Fruit fly (Drosophila melanogaster) whole organism, embryonic: ENCODE results near the gene Gcn5.

ENCODE experiments used
- CG10147 ChIP-seq: fragments of 200-800 bp; sonication (Bioruptor generic); optimal IDR thresholded peaks from 2 replicates; lab custom pipeline; 2019; ENCODE audit warnings: missing biosample characterization, mild to moderate bottlenecking, missing genetic modification characterization, moderate library complexity
- CG11695 ChIP-seq: fragments of 200-800 bp; sonication (Bioruptor generic); IDR thresholded peaks from 3 replicates; pipeline ENCODE4 v1.3.6; 2022; ENCODE audit warnings: missing biosample characterization, missing genetic modification characterization
- CG12769 ChIP-seq: fragments of 200-800 bp; sonication (Bioruptor generic); optimal IDR thresholded peaks from 2 replicates; lab custom pipeline; 2019; ENCODE audit warnings: missing biosample characterization, mild to moderate bottlenecking, missing genetic modification characterization, moderate library complexity
- CG13287 ChIP-seq: fragments of 200-800 bp; sonication (Bioruptor generic); IDR thresholded peaks from 2 replicates; pipeline ENCODE4 v1.3.6; 2022; ENCODE audit warnings: missing biosample characterization, missing genetic modification characterization; ENCODE audit not compliant: partially characterized antibody
- CG15514 ChIP-seq: fragments of 200-800 bp; sonication (Bioruptor generic); optimal IDR thresholded peaks from 3 replicates; lab custom pipeline; 2017; ENCODE audit warnings: missing biosample characterization, missing genetic modification characterization, mild to moderate bottlenecking, moderate library complexity, missing genetic modification reagents
- CG17328 ChIP-seq: fragments of 200-800 bp; sonication (Bioruptor generic); IDR thresholded peaks from 2 replicates; pipeline ENCODE4 v1.3.6; 2022; ENCODE audit warnings: missing biosample characterization, missing genetic modification characterization
- CG34422 ChIP-seq: fragments of 200-800 bp; sonication (Bioruptor generic); IDR thresholded peaks from 3 replicates; pipeline ENCODE4 v1.3.6; 2022; ENCODE audit warnings: missing biosample characterization, missing genetic modification characterization
- CG6654 ChIP-seq: fragments of 200-800 bp; sonication (Bioruptor generic); optimal IDR thresholded peaks from 2 replicates; lab custom pipeline; 2017; ENCODE audit warnings: missing biosample characterization, mild to moderate bottlenecking, missing genetic modification characterization
- CG8281 ChIP-seq: fragments of 200-800 bp; sonication (Bioruptor generic); optimal IDR thresholded peaks from 2 replicates; lab custom pipeline; 2018; ENCODE audit warnings: missing biosample characterization, mild to moderate bottlenecking, missing genetic modification characterization, moderate library complexity
- CG8924 ChIP-seq: fragments of 200-800 bp; optimal IDR thresholded peaks from 3 replicates; lab custom pipeline; 2019; ENCODE audit warnings: missing biosample characterization, mild to moderate bottlenecking, missing genetic modification characterization, moderate library complexity
- Dp ChIP-seq: fragments of 200-800 bp; sonication (Bioruptor generic); optimal IDR thresholded peaks from 2 replicates; lab custom pipeline; 2018; ENCODE audit warnings: missing biosample characterization, mild to moderate bottlenecking, missing genetic modification characterization, moderate library complexity
- E2f2 ChIP-seq: fragments of 200-800 bp; sonication (Bioruptor generic); IDR thresholded peaks from 2 replicates; pipeline ENCODE4 v1.3.6; 2022; ENCODE audit warnings: missing biosample characterization, missing genetic modification characterization
- Hand ChIP-seq: fragments of 200-800 bp; sonication (Bioruptor generic); optimal IDR thresholded peaks from 2 replicates; lab custom pipeline; 2017; ENCODE audit warnings: mild to moderate bottlenecking, missing biosample characterization, missing genetic modification reagents, missing genetic modification characterization
- MBD-R2 ChIP-seq: fragments of 200-800 bp; sonication (Bioruptor generic); IDR thresholded peaks from 2 replicates; pipeline ENCODE4 v1.3.6; 2022; ENCODE audit warnings: missing biosample characterization, missing genetic modification characterization
- MESR4 ChIP-seq: fragments of 200-800 bp; sonication (Bioruptor generic); optimal IDR thresholded peaks from 2 replicates; lab custom pipeline; 2018; ENCODE audit warnings: missing biosample characterization, mild to moderate bottlenecking, missing genetic modification characterization, moderate library complexity
- Myb ChIP-seq: fragments of 200-800 bp; sonication (Bioruptor generic); optimal IDR thresholded peaks from 2 replicates; lab custom pipeline; 2016; ENCODE audit warnings: missing biosample characterization, missing genetic modification characterization
- Scr ChIP-seq: fragments of 200-800 bp; sonication (Bioruptor generic); IDR thresholded peaks from 2 replicates; pipeline ENCODE4 v1.3.6; 2022; ENCODE audit warnings: missing biosample characterization, missing genetic modification characterization; ENCODE audit not compliant: partially characterized antibody
- Xbp1 ChIP-seq: fragments of 200-800 bp; sonication (Bioruptor generic); optimal IDR thresholded peaks from 3 replicates; lab custom pipeline; 2016; ENCODE audit warnings: missing biosample characterization, mild to moderate bottlenecking, missing genetic modification characterization
- amos ChIP-seq: fragments of 200-800 bp; sonication (Bioruptor generic); IDR thresholded peaks from 2 replicates; pipeline ENCODE4 v1.3.6; 2022; ENCODE audit warnings: missing biosample characterization, missing genetic modification characterization; ENCODE audit not compliant: partially characterized antibody
- br ChIP-seq: fragments of >200 bp; optimal IDR thresholded peaks from 2 replicates; lab custom pipeline; 2017
- chinmo ChIP-seq: fragments of 200-800 bp; sonication (Bioruptor generic); IDR thresholded peaks from 4 replicates; pipeline ENCODE4 v1.3.6; 2022; ENCODE audit warnings: missing biosample characterization, missing genetic modification characterization; ENCODE audit not compliant: partially characterized antibody
- corto ChIP-seq: fragments of 200-800 bp; sonication (Bioruptor generic); optimal IDR thresholded peaks from 2 replicates; lab custom pipeline; 2016; ENCODE audit warnings: missing biosample characterization, mild to moderate bottlenecking, missing genetic modification characterization, moderate library complexity
- gfzf ChIP-seq: fragments of 200-800 bp; sonication (Bioruptor generic); optimal IDR thresholded peaks from 2 replicates; lab custom pipeline; 2016; ENCODE audit warnings: missing biosample characterization, mild to moderate bottlenecking, missing genetic modification characterization, moderate library complexity
- grau ChIP-seq: fragments of 200-800 bp; optimal IDR thresholded peaks from 3 replicates; lab custom pipeline; 2019; ENCODE audit warnings: missing biosample characterization, mild to moderate bottlenecking, missing genetic modification characterization, moderate library complexity
- grn ChIP-seq: fragments of 200-800 bp; sonication (Bioruptor generic); optimal IDR thresholded peaks from 3 replicates; lab custom pipeline; 2017; ENCODE audit warnings: missing biosample characterization, missing genetic modification characterization
- her ChIP-seq: fragments of 200-800 bp; sonication (Bioruptor generic); optimal IDR thresholded peaks from 2 replicates; lab custom pipeline; 2016; ENCODE audit warnings: missing biosample characterization, missing genetic modification characterization
- hkb ChIP-seq, 2 experiments: fragments of 200-800 bp in 1 of 2; fragments of >200 bp in 1 of 2; sonication (Bioruptor generic) in 1 of 2; IDR thresholded peaks in 1 of 2; optimal IDR thresholded peaks in 1 of 2; 2 replicates each; pipeline versions ENCODE4 v1.3.6 to Lab custom; 2017 to 2022; ENCODE audit warnings: missing biosample characterization in 1 of 2, missing genetic modification characterization in 1 of 2
- kah ChIP-seq: fragments of 200-800 bp; sonication (Bioruptor generic); optimal IDR thresholded peaks from 2 replicates; lab custom pipeline; 2018; ENCODE audit warnings: missing biosample characterization, mild to moderate bottlenecking, missing genetic modification characterization
- lab ChIP-seq: fragments of 200-800 bp; sonication (Bioruptor generic); optimal IDR thresholded peaks from 3 replicates; lab custom pipeline; 2017; ENCODE audit warnings: missing biosample characterization, missing genetic modification characterization, mild to moderate bottlenecking, moderate library complexity, missing genetic modification reagents
- lbe ChIP-seq: fragments of 200-800 bp; sonication (Bioruptor generic); optimal IDR thresholded peaks from 2 replicates; lab custom pipeline; 2016; ENCODE audit warnings: missing biosample characterization, mild to moderate bottlenecking, missing genetic modification characterization
- nerfin-2 ChIP-seq: fragments of 200-800 bp; sonication (Bioruptor generic); IDR thresholded peaks from 2 replicates; pipeline ENCODE4 v1.3.6; 2022; ENCODE audit warnings: missing biosample characterization, missing genetic modification characterization; ENCODE audit not compliant: partially characterized antibody
- p53 ChIP-seq: fragments of 200-800 bp; sonication (Bioruptor generic); optimal IDR thresholded peaks from 2 replicates; lab custom pipeline; 2016; ENCODE audit warnings: missing biosample characterization, missing genetic modification characterization
- phol ChIP-seq: fragments of 200-800 bp; sonication (Bioruptor generic); optimal IDR thresholded peaks from 3 replicates; lab custom pipeline; 2018; ENCODE audit warnings: missing biosample characterization, mild to moderate bottlenecking, missing genetic modification characterization, moderate library complexity
- pzg ChIP-seq: fragments of 200-800 bp; sonication (Bioruptor generic); optimal IDR thresholded peaks from 3 replicates; lab custom pipeline; 2018; ENCODE audit warnings: missing biosample characterization, mild to moderate bottlenecking, missing genetic modification characterization, moderate library complexity
- row ChIP-seq: fragments of 200-800 bp; sonication (Bioruptor generic); IDR thresholded peaks from 3 replicates; pipeline ENCODE4 v1.3.6; 2022; ENCODE audit warnings: missing biosample characterization, missing genetic modification characterization
- scrt ChIP-seq: fragments of 200-800 bp; sonication (Bioruptor generic); optimal IDR thresholded peaks from 2 replicates; lab custom pipeline; 2018; ENCODE audit warnings: missing biosample characterization, mild to moderate bottlenecking, missing genetic modification characterization, moderate library complexity
- sens ChIP-seq: fragments of 200-800 bp; sonication (Bioruptor generic); peaks from one replicate; lab custom pipeline; 2016; ENCODE audit warnings: missing biosample characterization, missing genetic modification characterization
- trem ChIP-seq: fragments of 200-800 bp; optimal IDR thresholded peaks from 3 replicates; lab custom pipeline; 2019; ENCODE audit warnings: missing biosample characterization, mild to moderate bottlenecking, missing genetic modification characterization, moderate library complexity
- z ChIP-seq: fragments of 200-800 bp; sonication (Bioruptor generic); IDR thresholded peaks from 3 replicates; pipeline ENCODE4 v1.3.6; 2022; ENCODE audit warnings: missing biosample characterization, missing genetic modification characterization

Gcn5 gene

DNA sequence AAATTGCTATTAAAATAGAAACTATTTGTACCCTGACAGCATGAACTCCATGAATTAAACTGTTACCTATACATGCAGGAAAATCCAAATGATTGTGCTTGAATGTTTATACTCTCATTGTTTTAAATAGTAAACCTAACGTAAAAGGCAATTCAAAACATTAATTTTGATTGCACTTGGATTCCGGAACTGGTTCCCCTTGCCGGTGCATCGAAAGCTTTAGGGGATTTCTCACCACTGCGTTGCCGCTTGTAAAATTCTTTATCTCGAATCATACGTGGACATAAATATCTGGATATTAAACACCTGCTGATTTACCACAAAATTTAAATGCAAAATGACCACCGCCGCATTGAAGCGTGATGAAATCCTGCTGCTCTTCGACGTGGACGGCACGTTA lies 10.5 kb upstream of the Gcn5 start, which contains the start of gene Pmm2:
Gene Pmm2, plus strand, starts transcription at position 273 of the 400 bp plus-strand sequence.
- TF ChIP-seq phol (tag; lab: Kevin White, UChicago), result no peak
- peak; percentile 23; the same call in 1 of the 3 replicates for TF ChIP-seq row
- TF ChIP-seq chinmo (GFP tag; lab: Robert Waterston, UW), result peak; percentile 96
- peak; percentile 56; the same call in 1 of the 3 replicates for TF ChIP-seq CG34422 (GFP tag; lab: Robert Waterston, UW)
- no peak for TF ChIP-seq CG6654 (GFP tag; lab: Kevin White, UChicago)
- 0 out of 2 replicates have a peak, but pooled peaks have one; percentile 18 for TF ChIP-seq nerfin-2 (GFP tag; lab: Robert Waterston, UW)
- peak; percentile 3 for TF ChIP-seq trem (tag; lab: Kevin White, UChicago)
- peak; percentile 36 for TF ChIP-seq pzg (GFP tag; lab: Kevin White, UChicago)
- peak; percentile 42; the same call in 1 of the 2 replicates for TF ChIP-seq MBD-R2 (GFP tag; lab: Robert Waterston, UW)
- TF ChIP-seq z (GFP tag; lab: Robert Waterston, UW), result no peak
- TF ChIP-seq E2f2 (GFP tag; lab: Robert Waterston, UW), result peak; percentile 63
- TF ChIP-seq CG8924 (tag; lab: Kevin White, UChicago), result no peak
- TF ChIP-seq Scr (GFP tag; lab: Robert Waterston, UW), result no peak
- peak; percentile 25 for TF ChIP-seq kah
- peak; percentile 75 for TF ChIP-seq grn
- TF ChIP-seq CG8281 (tag; lab: Kevin White, UChicago), result no peak
- TF ChIP-seq Hand (GFP tag; lab: Kevin White, UChicago), result no peak
- 0 out of 2 replicates have a peak, but pooled peaks have one; percentile 10 for TF ChIP-seq CG17328
- no peak for TF ChIP-seq CG10147 (GFP tag; lab: Kevin White, UChicago)
- peak; percentile 24; the same call in 1 of the 2 replicates for TF ChIP-seq amos (GFP tag; lab: Robert Waterston, UW)
- no peak for TF ChIP-seq lbe (GFP tag; lab: Kevin White, UChicago)
- TF ChIP-seq Xbp1 (GFP tag; lab: Kevin White, UChicago), result peak; percentile 15
- TF ChIP-seq hkb (optimal IDR thresholded peaks at IDR 0.05; lab: Kevin White, UChicago), result no peak
- 0 out of 2 replicates have a peak, but pooled peaks have one; percentile 7 for TF ChIP-seq hkb (GFP tag; IDR thresholded peaks at IDR 0.05; lab: Robert Waterston, UW)
- no peak for TF ChIP-seq corto (GFP tag; lab: Kevin White, UChicago)
- peak; percentile 71 for TF ChIP-seq gfzf (GFP tag; lab: Kevin White, UChicago)
- TF ChIP-seq Myb (GFP tag; lab: Kevin White, UChicago), result peak; percentile 15
- peak; percentile 46 for TF ChIP-seq MESR4 (GFP tag; lab: Kevin White, UChicago)
- TF ChIP-seq CG12769, result no peak
- peak; percentile 19 for TF ChIP-seq grau (tag; lab: Kevin White, UChicago)
- TF ChIP-seq p53, result no peak
- TF ChIP-seq Dp (GFP tag; lab: Kevin White, UChicago), result peak; percentile 26
- no peak for TF ChIP-seq lab (GFP tag; lab: Kevin White, UChicago)
- peak; percentile 99 for TF ChIP-seq CG15514 (GFP tag; lab: Kevin White, UChicago)
- peak; percentile 57 for TF ChIP-seq sens (GFP tag; lab: Kevin White, UChicago)
- no peak for TF ChIP-seq CG11695 (GFP tag; lab: Robert Waterston, UW)
- peak; percentile 99 for TF ChIP-seq her
- TF ChIP-seq br (lab: Kevin White, UChicago), result no peak
- TF ChIP-seq scrt (GFP tag; lab: Kevin White, UChicago), result no peak
- peak; percentile 41 for TF ChIP-seq CG13287 (GFP tag; lab: Robert Waterston, UW)
